Fruit fly (Drosophila melanogaster): ENCODE results near the gene CG42353.

The CG42353 gene

DNA sequence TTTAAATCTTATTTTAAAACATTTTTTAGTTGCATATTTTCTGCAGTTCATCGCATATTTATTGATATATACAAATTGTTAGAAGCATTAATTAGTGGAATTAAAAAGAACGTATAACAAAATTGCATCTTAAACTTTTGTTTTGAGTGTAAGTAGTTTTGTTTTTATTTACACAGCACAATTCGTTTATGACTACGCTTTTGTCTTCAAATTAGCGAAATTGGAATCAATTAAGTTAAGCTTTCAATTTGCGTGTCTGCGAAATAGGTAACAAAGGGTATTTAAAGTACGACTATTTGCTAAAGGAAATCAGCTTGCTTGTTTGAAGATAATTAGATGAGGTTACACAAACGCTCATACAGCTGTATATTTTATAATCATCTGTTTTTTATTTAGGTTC, 16.5 kb downstream of the CG42353 start (continued):
- TF ChIP-seq CG2129 (GFP tag; IDR thresholded peaks at IDR 0.05; ENCODE audit: partially characterized antibody) (no peak), sens (GFP tag) (peak; percentile 85), Trl (optimal IDR thresholded peaks at IDR 0.05) (no peak), Trl (GFP tag; optimal IDR thresholded peaks at IDR 0.05) (no peak), Hr51 (GFP tag; optimal IDR thresholded peaks at IDR 0.05) (peak in 1 of 2 experiments; percentile 7), nmo (GFP tag; optimal IDR thresholded peaks at IDR 0.05) (peak; percentile 12), CG11504 (tag; optimal IDR thresholded peaks at IDR 0.05) (peak; percentile 4), caup (GFP tag; optimal IDR thresholded peaks at IDR 0.05; ENCODE audit: severe bottlenecking) (no peak), unpg (GFP tag; optimal IDR thresholded peaks at IDR 0.05) (no peak), gem (tag; optimal IDR thresholded peaks at IDR 0.05) (peak; percentile 21), kay (GFP tag; optimal IDR thresholded peaks at IDR 0.05) (no peak), sisA (GFP tag; IDR thresholded peaks at IDR 0.05) (no peak), dpn (GFP tag; optimal IDR thresholded peaks at IDR 0.05) (peak in 1 of 2 experiments; percentile 3), fd3F (GFP tag; optimal IDR thresholded peaks at IDR 0.05) (peak; percentile 4), peb (GFP tag; IDR thresholded peaks at IDR 0.05) (no peak), cg (GFP tag; optimal IDR thresholded peaks at IDR 0.05) (no peak), Abd-B (GFP tag; optimal IDR thresholded peaks at IDR 0.05) (no peak), CHES-1-like (GFP tag; optimal IDR thresholded peaks at IDR 0.05) (no peak), BtbVII (GFP tag; optimal IDR thresholded peaks at IDR 0.05) (peak; percentile 13), ash1 (GFP tag; optimal IDR thresholded peaks at IDR 0.05) (no peak), CG17829 (tag; optimal IDR thresholded peaks at IDR 0.05) (no peak), ttk (GFP tag; IDR thresholded peaks at IDR 0.05) (no peak), CG2712 (tag; optimal IDR thresholded peaks at IDR 0.05) (peak; percentile 15), CG2875 (GFP tag; optimal IDR thresholded peaks at IDR 0.05) (no peak), CG6683 (GFP tag; optimal IDR thresholded peaks at IDR 0.05) (no peak), Med (GFP tag) (peak; percentile 61), CG10209 (GFP tag; optimal IDR thresholded peaks at IDR 0.05) (no peak), trh (GFP tag; optimal IDR thresholded peaks at IDR 0.05) (no peak)

DNA sequence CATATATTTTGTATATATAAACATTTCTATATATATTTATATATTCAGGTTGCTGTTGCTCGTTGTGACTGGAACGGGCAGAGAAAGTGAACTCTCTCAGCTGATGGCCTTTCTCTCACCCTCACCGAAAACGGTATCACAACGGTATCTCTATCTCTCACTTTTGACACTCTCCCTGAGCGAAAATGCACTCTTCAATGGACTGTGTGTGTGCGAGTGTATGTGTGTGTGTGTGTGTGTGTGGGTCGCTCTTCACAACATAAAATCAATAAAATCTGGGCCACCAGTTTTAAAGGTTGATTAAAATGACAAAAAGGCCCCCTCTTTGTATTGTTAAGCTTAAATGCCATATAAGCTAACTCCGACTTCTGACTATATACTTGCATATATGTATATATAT, 17.2 kb downstream of the CG42353 start:
- 0 out of 3 replicates have a peak, but pooled peaks have one; percentile 32 for TF ChIP-seq ci (GFP tag; IDR thresholded peaks at IDR 0.05)
- TF ChIP-seq cg (GFP tag; optimal IDR thresholded peaks at IDR 0.05), result peak; percentile 75
- TF ChIP-seq yki (optimal IDR thresholded peaks at IDR 0.05), result peak; percentile 13
- TF ChIP-seq CHES-1-like (GFP tag; optimal IDR thresholded peaks at IDR 0.05), result no peak
- TF ChIP-seq CG10431 (GFP tag; optimal IDR thresholded peaks at IDR 0.05), result no peak
- no peak for TF ChIP-seq Sox102F (GFP tag; optimal IDR thresholded peaks at IDR 0.05)
- TF ChIP-seq abd-A (tag; optimal IDR thresholded peaks at IDR 0.05), result peak; percentile 21
- TF ChIP-seq scrt (GFP tag; optimal IDR thresholded peaks at IDR 0.05), result no peak
- no peak for TF ChIP-seq Mrtf (GFP tag; IDR thresholded peaks at IDR 0.05)
- TF ChIP-seq Trl (optimal IDR thresholded peaks at IDR 0.05), result peak; percentile 65 to 75
- TF ChIP-seq Trl (GFP tag; optimal IDR thresholded peaks at IDR 0.05), result no peak
- peak; percentile 56 for TF ChIP-seq Deaf1 (tag; optimal IDR thresholded peaks at IDR 0.05)
- TF ChIP-seq kni (GFP tag; optimal IDR thresholded peaks at IDR 0.05), result peak; percentile 2
- peak; percentile 95 for TF ChIP-seq onecut (GFP tag; IDR thresholded peaks at IDR 0.05)
- no peak for TF ChIP-seq CG1832 (GFP tag; optimal IDR thresholded peaks at IDR 0.05)
- TF ChIP-seq CG6854 (GFP tag; optimal IDR thresholded peaks at IDR 0.05), result no peak
- peak; percentile 49 for TF ChIP-seq Blimp-1 (GFP tag; optimal IDR thresholded peaks at IDR 0.05)
- 0 out of 4 replicates have a peak, but pooled peaks have one; percentile 53 for TF ChIP-seq chinmo (GFP tag; IDR thresholded peaks at IDR 0.05; ENCODE audit: partially characterized antibody)
